Worm (Caenorhabditis elegans) whole organism, L4/young adult: ENCODE results near the gene Y4C6B.3.

Experiments used
- W03F9.2 ChIP-seq: fragments of 150-350 bp; optimal IDR thresholded peaks from 2 replicates; lab custom pipeline; 2014; ENCODE audit warnings: missing biosample characterization, missing genetic modification characterization
- dao-5 ChIP-seq: sonication (generic microtip); optimal IDR thresholded peaks from 2 replicates; lab custom pipeline; 2016; ENCODE audit warnings: missing genotype, missing genetic modification characterization, moderate library complexity, missing compliant biosample characterization
- him-1 ChIP-seq: sonication (generic microtip); optimal IDR thresholded peaks from 2 replicates; lab custom pipeline; 2016; ENCODE audit warnings: missing genotype, missing genetic modification reagents, missing genetic modification characterization, missing compliant biosample characterization

DNA sequence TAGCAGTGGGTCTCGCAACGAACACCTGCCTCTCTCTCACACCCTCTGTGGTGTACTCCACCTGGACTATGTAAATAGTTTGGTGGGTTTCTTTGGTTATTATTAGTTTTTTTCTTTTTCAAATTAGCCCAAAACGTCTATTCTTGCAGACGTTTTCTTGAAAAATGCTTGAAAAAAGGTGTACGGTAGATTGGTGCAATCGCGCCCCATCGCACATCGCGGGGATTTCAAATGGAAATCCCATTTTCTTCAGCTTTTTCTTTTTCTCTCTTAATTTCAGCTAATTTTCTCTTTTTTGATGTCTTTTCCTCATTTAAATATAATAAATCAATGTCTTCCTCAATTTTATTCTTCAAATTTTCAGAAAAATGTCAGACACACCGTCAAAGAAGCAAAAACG, 21.8 kb downstream of the Y4C6B.3 start, which contains the start of gene Y4C6B.1:
- TF ChIP-seq him-1 (tag; lab: Kevin White, UChicago) (no peak), W03F9.2 (tag; lab: Kevin White, UChicago) (no peak), dao-5 (no peak)
